Worm (Caenorhabditis elegans) whole organism, midembryonic: Measurements from ENCODE around the gene C25F6.6.

ENCODE experiments used
- flt-1 ChIP-seq: fragments of 200-800 bp; sonication (Bioruptor generic); IDR thresholded peaks from 2 replicates; pipeline ENCODE4 v1.3.6; 2022; ENCODE audit warnings: missing genetic modification characterization, missing compliant biosample characterization
- ref-1 ChIP-seq: fragments of 200-800 bp; sonication (Bioruptor generic); conservative IDR thresholded peaks from 2 replicates; pipeline ENCODE4 v1.3.6; 2022; ENCODE audit warnings: missing genetic modification reagents, missing genetic modification characterization, missing compliant biosample characterization

ce11 chrX:5475164-5475576, 24.5 kb upstream of the C25F6.6 start:
- TF ChIP-seq flt-1 (GFP tag; lab: Robert Waterston, UW) (peak; percentile 77), ref-1 (GFP tag; lab: Robert Waterston, UW) (no peak)
